Fruit fly (Drosophila melanogaster): ENCODE measurements around the gene CG31223.

Gene CG31223

dm6 chr3R:20841840-20842239 lies 10.9 kb downstream of the CG31223 start, which contains the start of gene CG15695:
TSS of gene CG15695 (plus strand) at chr3R:20842140.
- TF ChIP-seq Eip93F (GFP tag; optimal IDR thresholded peaks at IDR 0.05) = no peak
- no peak for TF ChIP-seq OdsH (GFP tag; optimal IDR thresholded peaks at IDR 0.05)
- TF ChIP-seq eg (GFP tag; IDR thresholded peaks at IDR 0.05) = no peak
- TF ChIP-seq spab (GFP tag; optimal IDR thresholded peaks at IDR 0.05) = no peak
- no peak for TF ChIP-seq Lpt (GFP tag; optimal IDR thresholded peaks at IDR 0.05)
- no peak for TF ChIP-seq CG31627 (GFP tag; optimal IDR thresholded peaks at IDR 0.05)

DNA sequence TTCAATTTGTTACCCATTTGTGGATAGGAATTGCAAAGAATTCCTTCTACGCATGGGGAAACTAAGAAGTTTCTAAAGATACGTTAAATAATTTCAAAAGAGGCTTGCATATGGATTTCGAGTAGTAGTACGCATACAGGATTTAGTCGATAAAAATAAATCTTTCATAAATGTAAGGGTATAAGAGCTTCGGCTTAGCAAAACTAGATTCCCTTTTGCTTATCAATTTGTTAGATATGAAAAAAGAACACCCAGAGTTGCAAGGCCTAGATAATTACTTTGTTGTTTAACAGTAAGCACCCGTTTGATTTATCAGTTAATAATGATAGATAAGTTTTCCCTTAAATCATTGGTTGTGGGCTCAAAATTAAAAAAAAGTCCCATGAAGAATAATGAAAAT lies 14.6 kb downstream of the CG31223 start:
- no peak for TF ChIP-seq CG10669 (GFP tag; optimal IDR thresholded peaks at IDR 0.05)
- no peak for TF ChIP-seq CG15336 (GFP tag; IDR thresholded peaks at IDR 0.05)
- no peak for TF ChIP-seq Hr4 (GFP tag; optimal IDR thresholded peaks at IDR 0.05)
- no peak for TF ChIP-seq OdsH (GFP tag; optimal IDR thresholded peaks at IDR 0.05)
- no peak for TF ChIP-seq lz (GFP tag; optimal IDR thresholded peaks at IDR 0.05)
- no peak for TF ChIP-seq CG6792 (GFP tag; optimal IDR thresholded peaks at IDR 0.05)
- TF ChIP-seq CG8632 (GFP tag; optimal IDR thresholded peaks at IDR 0.05) = no peak
- no peak for TF ChIP-seq CG7368 (GFP tag; optimal IDR thresholded peaks at IDR 0.05)
- TF ChIP-seq Hr39 (GFP tag; optimal IDR thresholded peaks at IDR 0.05) = no peak
- TF ChIP-seq CG10631 (GFP tag; optimal IDR thresholded peaks at IDR 0.05) = no peak
- no peak for TF ChIP-seq pdm3 (GFP tag; optimal IDR thresholded peaks at IDR 0.05)
- TF ChIP-seq Met (GFP tag; optimal IDR thresholded peaks at IDR 0.05) = no peak

dm6 chr3R:20846316-20846715 lies 15.4 kb downstream of the CG31223 start:
- TF ChIP-seq CG6276 (GFP tag; optimal IDR thresholded peaks at IDR 0.05) = no peak
- no peak for TF ChIP-seq Hr4 (GFP tag; optimal IDR thresholded peaks at IDR 0.05)
- TF ChIP-seq Ets96B (tag; optimal IDR thresholded peaks at IDR 0.05) = no peak
- no peak for TF ChIP-seq CG7368 (GFP tag; optimal IDR thresholded peaks at IDR 0.05)
- TF ChIP-seq CG11902 (GFP tag; optimal IDR thresholded peaks at IDR 0.05) = no peak
- no peak for TF ChIP-seq CG3919 (GFP tag; optimal IDR thresholded peaks at IDR 0.05)
- TF ChIP-seq acj6 (GFP tag; optimal IDR thresholded peaks at IDR 0.05) = no peak
- no peak for TF ChIP-seq svp (GFP tag)
- no peak for TF ChIP-seq CG8319 (GFP tag; optimal IDR thresholded peaks at IDR 0.05)
- no peak for TF ChIP-seq Met (GFP tag; optimal IDR thresholded peaks at IDR 0.05)

- TF ChIP-seq CG9139 (GFP tag; optimal IDR thresholded peaks at IDR 0.05) (no peak), CG3919 (GFP tag; optimal IDR thresholded peaks at IDR 0.05) (no peak), OdsH (GFP tag; optimal IDR thresholded peaks at IDR 0.05) (no peak), CG11294 (GFP tag; IDR thresholded peaks at IDR 0.05) (no peak), Hr4 (GFP tag; optimal IDR thresholded peaks at IDR 0.05) (no peak), Hr39 (GFP tag; optimal IDR thresholded peaks at IDR 0.05) (no peak), lz (GFP tag; optimal IDR thresholded peaks at IDR 0.05) (no peak)
Measured at dm6 chr3R:20846768-20847167, 15.8 kb downstream of the CG31223 start, which contains the start of gene CG15696. TSS of gene CG15696 (plus strand) at chr3R:20847068.

dm6 chr3R:20850395-20851039 lies 19.6 kb downstream of the CG31223 start, which contains the start of gene RpS30:
TSS of gene RpS30 (plus strand) at chr3R:20850516.
- TF ChIP-seq Eip78C (GFP tag) (peak; percentile 18), esn (GFP tag; optimal IDR thresholded peaks at IDR 0.05) (peak; percentile 43), CG31627 (GFP tag; optimal IDR thresholded peaks at IDR 0.05) (peak; percentile 11), Smox (GFP tag; optimal IDR thresholded peaks at IDR 0.05) (peak; percentile 0), eg (GFP tag; IDR thresholded peaks at IDR 0.05) (no peak), lz (GFP tag; optimal IDR thresholded peaks at IDR 0.05) (peak; percentile 44), CG3032 (tag; optimal IDR thresholded peaks at IDR 0.05) (peak; percentile 30), topi (GFP tag; optimal IDR thresholded peaks at IDR 0.05) (no peak), CG1621 (tag; optimal IDR thresholded peaks at IDR 0.05) (no peak), cyc (GFP tag; optimal IDR thresholded peaks at IDR 0.05) (no peak), CG3919 (GFP tag; optimal IDR thresholded peaks at IDR 0.05) (no peak), CG6854 (GFP tag; optimal IDR thresholded peaks at IDR 0.05) (no peak), achi (GFP tag; optimal IDR thresholded peaks at IDR 0.05) (no peak)
